Worm (Caenorhabditis elegans) whole organism, young adult: ENCODE measurements around the gene F29B9.12.

Experiments
- B0019.2 ChIP-seq: fragments of 200-800 bp; sonication (Bioruptor generic); conservative IDR thresholded peaks from 2 replicates; pipeline ENCODE4 v1.3.6; 2022; ENCODE audit warnings: missing genetic modification reagents, missing genetic modification characterization, missing compliant biosample characterization
- F23B12.7 ChIP-seq: sonication (generic microtip); optimal IDR thresholded peaks from 2 replicates; lab custom pipeline; 2017; ENCODE audit warnings: missing genetic modification characterization, mild to moderate bottlenecking, missing compliant biosample characterization, antibody characterized with exemption, moderate library complexity; ENCODE audit not compliant: insufficient read depth
- F33H1.4 ChIP-seq: fragments of 200-800 bp; sonication (Bioruptor generic); IDR thresholded peaks from 2 replicates; pipeline ENCODE4 v1.3.6; 2022; ENCODE audit warnings: missing genetic modification reagents, missing genetic modification characterization, missing compliant biosample characterization
- F52B5.7 ChIP-seq: sonication (generic microtip); optimal IDR thresholded peaks from 2 replicates; lab custom pipeline; 2016; ENCODE audit warnings: mild to moderate bottlenecking, missing genetic modification characterization, missing compliant biosample characterization
- F57A8.1 ChIP-seq: fragments of 200-800 bp; sonication (Bioruptor generic); optimal IDR thresholded peaks from 2 replicates; lab custom pipeline; 2018; ENCODE audit warnings: mild to moderate bottlenecking, missing genetic modification characterization, moderate library complexity, missing compliant biosample characterization
- K11D2.4 ChIP-seq: fragments of 200-800 bp; sonication (Bioruptor generic); IDR thresholded peaks from 2 replicates; pipeline ENCODE4 v1.3.6; 2022; ENCODE audit warnings: missing genetic modification reagents, missing genetic modification characterization, missing compliant biosample characterization
- Y56A3A.18 ChIP-seq: fragments of 200-800 bp; sonication (Bioruptor generic); IDR thresholded peaks from 2 replicates; pipeline ENCODE4 v1.3.6; 2022; ENCODE audit warnings: missing genetic modification reagents, missing genetic modification characterization, missing compliant biosample characterization
- Y67H2A.10 ChIP-seq: fragments of 200-800 bp; sonication (Bioruptor generic); conservative IDR thresholded peaks from 2 replicates; pipeline ENCODE4 v1.3.6; 2022; ENCODE audit warnings: missing genetic modification reagents, missing genetic modification characterization, missing compliant biosample characterization
- ama-1 ChIP-seq, 3 experiments: fragments of 150-350 bp in 1 of 3; sonication (generic microtip) in 2 of 3; optimal IDR thresholded peaks; 2 replicates each; lab custom pipeline; 2014 to 2018; ENCODE audit warnings: missing biosample characterization in 2 of 3, missing genetic modification characterization in 2 of 3, missing genetic modification reagents in 2 of 3
- aptf-2 ChIP-seq: fragments of 200-800 bp; sonication (Bioruptor generic); conservative IDR thresholded peaks from 2 replicates; pipeline ENCODE4 v1.3.6; 2022; ENCODE audit warnings: missing genetic modification reagents, missing genetic modification characterization, missing compliant biosample characterization
- ceh-100 ChIP-seq: fragments of 200-800 bp; sonication (Bioruptor generic); IDR thresholded peaks from 2 replicates; pipeline ENCODE4 v1.3.6; 2022; ENCODE audit warnings: missing genetic modification reagents, missing genetic modification characterization, missing compliant biosample characterization
- ceh-40 ChIP-seq: fragments of 200-800 bp; sonication (Bioruptor generic); IDR thresholded peaks from 2 replicates; pipeline ENCODE4 v1.3.6; 2022; ENCODE audit warnings: missing genetic modification characterization, missing compliant biosample characterization
- ceh-58 ChIP-seq: fragments of 200-800 bp; sonication (Bioruptor generic); IDR thresholded peaks from 2 replicates; pipeline ENCODE4 v1.3.6; 2022; ENCODE audit warnings: missing genetic modification characterization, missing compliant biosample characterization
- ceh-79 ChIP-seq: sonication (generic microtip); optimal IDR thresholded peaks from 2 replicates; lab custom pipeline; 2017; ENCODE audit warnings: mild to moderate bottlenecking, missing genetic modification characterization, missing compliant biosample characterization
- efl-1 ChIP-seq: fragments of 150-350 bp; optimal IDR thresholded peaks from 2 replicates; lab custom pipeline; 2014; ENCODE audit warnings: missing biosample characterization, missing genetic modification reagents, missing genetic modification characterization
- egl-44 ChIP-seq: fragments of 200-800 bp; sonication (Bioruptor generic); IDR thresholded peaks from 2 replicates; pipeline ENCODE4 v1.3.6; 2022; ENCODE audit warnings: missing genetic modification reagents, missing genetic modification characterization, missing compliant biosample characterization
- ets-4 ChIP-seq: fragments of 200-800 bp; sonication (Bioruptor generic); optimal IDR thresholded peaks from 2 replicates; lab custom pipeline; 2018; ENCODE audit warnings: mild to moderate bottlenecking, missing genetic modification characterization, missing compliant biosample characterization
- fkh-3 ChIP-seq: sonication (generic microtip); optimal IDR thresholded peaks from 2 replicates; lab custom pipeline; 2016; ENCODE audit warnings: mild to moderate bottlenecking, missing genetic modification characterization, missing compliant biosample characterization
- him-1 ChIP-seq: sonication (generic microtip); optimal IDR thresholded peaks from 2 replicates; lab custom pipeline; 2016; ENCODE audit warnings: missing genotype, missing genetic modification reagents, missing genetic modification characterization, missing compliant biosample characterization
- hlh-12 ChIP-seq: sonication (generic microtip); optimal IDR thresholded peaks from 2 replicates; lab custom pipeline; 2016; ENCODE audit warnings: missing genetic modification characterization, missing compliant biosample characterization
- hmg-20 ChIP-seq: fragments of 200-800 bp; sonication (Bioruptor generic); IDR thresholded peaks from 2 replicates; pipeline ENCODE4 v1.3.6; 2022; ENCODE audit warnings: missing genetic modification reagents, missing genetic modification characterization, missing compliant biosample characterization
- hsf-1 ChIP-seq: fragments of 200-800 bp; sonication (Bioruptor generic); IDR thresholded peaks from 2 replicates; pipeline ENCODE4 v1.3.6; 2022; ENCODE audit warnings: missing genetic modification reagents, missing genetic modification characterization, missing compliant biosample characterization
- lag-1 ChIP-seq: fragments of 200-800 bp; sonication (Bioruptor generic); IDR thresholded peaks from 2 replicates; pipeline ENCODE4 v1.3.6; 2022; ENCODE audit warnings: missing genetic modification reagents, missing genetic modification characterization, missing compliant biosample characterization
- lin-26 ChIP-seq: fragments of 200-800 bp; sonication (Bioruptor generic); IDR thresholded peaks from 2 replicates; pipeline ENCODE4 v1.3.6; 2022; ENCODE audit warnings: missing genetic modification reagents, missing genetic modification characterization, missing compliant biosample characterization
- lir-1 ChIP-seq: fragments of 200-800 bp; sonication (Bioruptor generic); conservative IDR thresholded peaks from 2 replicates; pipeline ENCODE4 v1.3.6; 2022; ENCODE audit warnings: missing genetic modification reagents, missing genetic modification characterization, missing compliant biosample characterization
- lsl-1 ChIP-seq: fragments of 200-800 bp; sonication (Bioruptor generic); optimal IDR thresholded peaks from 2 replicates; lab custom pipeline; 2018; ENCODE audit warnings: mild to moderate bottlenecking, missing genetic modification characterization, moderate library complexity, missing compliant biosample characterization
- lsy-27 ChIP-seq: sonication (generic microtip); optimal IDR thresholded peaks from 2 replicates; lab custom pipeline; 2017; ENCODE audit warnings: missing genetic modification characterization, mild to moderate bottlenecking, missing compliant biosample characterization, antibody characterized with exemption, missing genotype, borderline replicate concordance; ENCODE audit not compliant: insufficient read depth
- mes-4 ChIP-seq: sonication (generic microtip); optimal IDR thresholded peaks from 2 replicates; lab custom pipeline; 2016; ENCODE audit warnings: missing genotype, missing genetic modification characterization, missing compliant biosample characterization
- nfya-1 ChIP-seq: sonication (generic microtip); optimal IDR thresholded peaks from 2 replicates; lab custom pipeline; 2017; ENCODE audit warnings: antibody characterized with exemption, missing compliant biosample characterization, missing genetic modification characterization, borderline replicate concordance; ENCODE audit not compliant: insufficient read depth
- nfyb-1 ChIP-seq: fragments of 200-800 bp; sonication (Bioruptor generic); IDR thresholded peaks from 2 replicates; pipeline ENCODE4 v1.3.6; 2022; ENCODE audit warnings: missing genetic modification reagents, missing genetic modification characterization, missing compliant biosample characterization
- nhr-179 ChIP-seq: sonication (generic microtip); optimal IDR thresholded peaks from 2 replicates; lab custom pipeline; 2016; ENCODE audit warnings: mild to moderate bottlenecking, missing genetic modification characterization, missing compliant biosample characterization
- nhr-27 ChIP-seq: fragments of 200-800 bp; sonication (Bioruptor generic); optimal IDR thresholded peaks from 2 replicates; lab custom pipeline; 2018; ENCODE audit warnings: mild to moderate bottlenecking, missing genetic modification characterization, moderate library complexity, missing compliant biosample characterization
- rpc-1 ChIP-seq, 2 experiments: fragments of 150-350 bp in 1 of 2; sonication (generic microtip) in 1 of 2; optimal IDR thresholded peaks; 2 replicates each; lab custom pipeline; 2014 to 2018; ENCODE audit warnings: missing biosample characterization in 1 of 2, missing genetic modification characterization in 1 of 2, missing genetic modification reagents in 1 of 2, missing genotype in 1 of 2
- snpc-4 ChIP-seq, 5 experiments: fragments of 150-350 bp in 1 of 5; sonication (generic microtip) in 4 of 5; optimal IDR thresholded peaks; 2 replicates each; lab custom pipeline; 2014 to 2018; ENCODE audit warnings: missing genetic modification characterization in 5 of 5, missing biosample characterization in 3 of 5, antibody characterized with exemption in 2 of 5, mild to moderate bottlenecking in 2 of 5, missing compliant biosample characterization in 2 of 5, missing genotype in 2 of 5, moderate library complexity in 2 of 5, missing genetic modification reagents in 1 of 5
- somi-1 ChIP-seq: fragments of 200-800 bp; sonication (Bioruptor generic); optimal IDR thresholded peaks from 2 replicates; lab custom pipeline; 2018; ENCODE audit warnings: mild to moderate bottlenecking, missing genetic modification characterization, missing compliant biosample characterization
- tlf-1 ChIP-seq: fragments of 200-800 bp; sonication (Bioruptor generic); optimal IDR thresholded peaks from 2 replicates; lab custom pipeline; 2018; ENCODE audit warnings: mild to moderate bottlenecking, missing genetic modification characterization, missing compliant biosample characterization
- unc-62 ChIP-seq: fragments of 150-350 bp; optimal IDR thresholded peaks from 2 replicates; lab custom pipeline; 2014; ENCODE audit warnings: missing biosample characterization, missing genetic modification reagents, missing genetic modification characterization
- ztf-25 ChIP-seq: fragments of 200-800 bp; sonication (Bioruptor generic); IDR thresholded peaks from 2 replicates; pipeline ENCODE4 v1.3.6; 2022; ENCODE audit warnings: missing genetic modification reagents, missing genetic modification characterization, missing compliant biosample characterization
- ztf-28 ChIP-seq: fragments of 200-800 bp; sonication (Bioruptor generic); IDR thresholded peaks from 2 replicates; pipeline ENCODE4 v1.3.6; 2022; ENCODE audit warnings: missing genetic modification reagents, missing genetic modification characterization, missing compliant biosample characterization
- ztf-3 ChIP-seq: fragments of 200-800 bp; sonication (Bioruptor generic); optimal IDR thresholded peaks from 2 replicates; lab custom pipeline; 2018; ENCODE audit warnings: mild to moderate bottlenecking, missing genetic modification characterization, missing compliant biosample characterization

The F29B9.12 gene

ce11 chrIV:4645243-4645642, 24.1 kb upstream of the F29B9.12 start:
- no peak for TF ChIP-seq snpc-4 (GFP tag; optimal IDR thresholded peaks at IDR 0.05; lab: Kevin White, UChicago)
- no peak for TF ChIP-seq snpc-4 (tag; optimal IDR thresholded peaks at IDR 0.05; lab: Kevin White, UChicago)
- TF ChIP-seq nfyb-1 (GFP tag; lab: Robert Waterston, UW), result no peak
- no peak for TF ChIP-seq tlf-1 (GFP tag; lab: Kevin White, UChicago)
- TF ChIP-seq lag-1 (GFP tag; lab: Robert Waterston, UW), result no peak
- TF ChIP-seq ztf-28, result no peak
- TF ChIP-seq nhr-27, result no peak
- TF ChIP-seq nfya-1 (tag; lab: Kevin White, UChicago), result no peak
- TF ChIP-seq ceh-58, result no peak
- TF ChIP-seq mes-4 (tag; lab: Kevin White, UChicago), result no peak
- no peak for TF ChIP-seq F52B5.7
- no peak for TF ChIP-seq unc-62 (GFP tag; lab: Kevin White, UChicago)
- no peak for TF ChIP-seq aptf-2 (GFP tag; lab: Robert Waterston, UW)
- TF ChIP-seq ceh-100 (GFP tag; lab: Robert Waterston, UW), result no peak
- TF ChIP-seq efl-1 (GFP tag; lab: Kevin White, UChicago), result no peak
- no peak for TF ChIP-seq K11D2.4 (GFP tag; lab: Robert Waterston, UW)
- TF ChIP-seq ztf-25 (GFP tag; lab: Robert Waterston, UW), result no peak
- no peak for TF ChIP-seq lsl-1 (GFP tag; lab: Kevin White, UChicago)
- no peak for TF ChIP-seq Y67H2A.10 (GFP tag; lab: Robert Waterston, UW)

DNA sequence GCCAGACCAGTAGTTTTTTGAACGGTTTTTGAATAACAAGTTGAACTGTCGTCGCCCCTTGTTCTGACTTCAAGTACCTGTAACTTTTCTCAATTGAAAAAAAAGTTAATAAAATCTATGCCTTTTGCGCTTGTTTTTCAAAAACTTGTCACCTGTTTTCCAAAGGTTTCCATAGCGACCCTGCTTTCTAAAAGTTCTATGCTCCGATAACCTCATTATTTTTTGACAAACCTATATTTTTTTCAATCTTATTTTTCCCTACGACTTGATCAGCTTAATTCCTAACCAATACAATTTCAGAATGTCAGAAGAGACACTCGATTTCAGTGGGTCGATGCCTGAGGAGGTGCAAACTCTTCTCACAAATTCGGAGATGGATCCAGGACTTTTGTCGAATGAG, 22.0 kb upstream of the F29B9.12 start, which contains the start of gene F29B9.8:
Gene F29B9.8 (plus strand): TSS at position 301 of the 400 bp plus-strand sequence.
- no peak for TF ChIP-seq fkh-3 (tag; lab: Kevin White, UChicago)
- no peak for TF ChIP-seq nhr-27
- TF ChIP-seq ceh-79 (tag; lab: Kevin White, UChicago), result no peak
- no peak for TF ChIP-seq rpc-1 (optimal IDR thresholded peaks at IDR 0.05; lab: Kevin White, UChicago)
- no peak for TF ChIP-seq rpc-1 (tag; optimal IDR thresholded peaks at IDR 0.05; lab: Kevin White, UChicago)
- no peak for TF ChIP-seq hlh-12 (tag; lab: Kevin White, UChicago)
- no peak for TF ChIP-seq B0019.2 (GFP tag; lab: Robert Waterston, UW)
- no peak for TF ChIP-seq F23B12.7 (tag; lab: Kevin White, UChicago)
- no peak for TF ChIP-seq hmg-20 (GFP tag; lab: Robert Waterston, UW)
- TF ChIP-seq egl-44 (GFP tag; lab: Robert Waterston, UW), result no peak
- no peak for TF ChIP-seq Y67H2A.10 (GFP tag; lab: Robert Waterston, UW)
- TF ChIP-seq lsy-27 (tag; lab: Kevin White, UChicago), result no peak
- no peak for TF ChIP-seq him-1 (tag; lab: Kevin White, UChicago)
- no peak for TF ChIP-seq lin-26
- TF ChIP-seq ama-1 (optimal IDR thresholded peaks at IDR 0.05; lab: Kevin White, UChicago), result no peak
- TF ChIP-seq ama-1 (GFP tag; optimal IDR thresholded peaks at IDR 0.05; lab: Kevin White, UChicago), result no peak
- no peak for TF ChIP-seq somi-1 (GFP tag; lab: Kevin White, UChicago)
- TF ChIP-seq ets-4 (GFP tag; lab: Kevin White, UChicago), result no peak
- no peak for TF ChIP-seq F57A8.1 (GFP tag; lab: Kevin White, UChicago)
- no peak for TF ChIP-seq hsf-1 (GFP tag; lab: Robert Waterston, UW)
- TF ChIP-seq, all 124 proteins: peak for 0

DNA sequence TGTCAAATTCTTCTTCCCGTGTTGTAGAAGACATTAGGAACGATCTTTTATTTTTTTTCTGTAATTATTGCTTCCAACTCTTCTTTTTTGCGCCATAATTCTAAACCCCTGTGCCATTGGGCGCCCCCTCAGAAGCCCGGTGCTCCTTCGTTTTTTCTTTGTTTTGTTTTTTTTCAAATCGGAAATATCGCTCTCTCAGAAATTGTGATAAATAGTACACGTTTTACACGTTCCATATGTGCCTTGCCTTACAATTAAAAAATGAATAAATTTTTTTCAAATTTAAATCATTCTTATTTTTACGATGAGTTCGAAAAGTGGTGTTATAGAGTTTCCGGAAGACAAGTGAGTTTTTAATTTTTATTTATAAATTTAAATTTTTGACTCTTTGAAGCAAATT, 19.9 kb upstream of the F29B9.12 start, which contains the start of gene F29B9.7:
Gene F29B9.7 (plus strand): TSS at position 301 of the 400 bp plus-strand sequence.
- TF ChIP-seq ceh-40, result no peak
- no peak for TF ChIP-seq nhr-179 (tag; lab: Kevin White, UChicago)
- no peak for TF ChIP-seq Y56A3A.18 (GFP tag; lab: Robert Waterston, UW)
- no peak for TF ChIP-seq hmg-20 (GFP tag; lab: Robert Waterston, UW)
- no peak for TF ChIP-seq ztf-3 (GFP tag; lab: Kevin White, UChicago)
- TF ChIP-seq F33H1.4 (GFP tag; lab: Robert Waterston, UW), result no peak
- TF ChIP-seq lir-1 (GFP tag; lab: Robert Waterston, UW), result no peak
- TF ChIP-seq, all 124 proteins: peak for 0
